Worm (Caenorhabditis elegans) whole organism, midembryonic: ENCODE measurements around the gene ZK809.8.

Experiments used
- T22C8.4 ChIP-seq: fragments of 200-800 bp; sonication (Bioruptor generic); IDR thresholded peaks from 2 replicates; pipeline ENCODE4 v1.3.6; 2022; ENCODE audit warnings: missing genetic modification characterization, missing compliant biosample characterization
- cog-1 ChIP-seq: sonication (generic microtip); optimal IDR thresholded peaks from 2 replicates; lab custom pipeline; 2016; ENCODE audit warnings: missing genetic modification characterization, missing compliant biosample characterization
- flt-1 ChIP-seq: fragments of 200-800 bp; sonication (Bioruptor generic); IDR thresholded peaks from 2 replicates; pipeline ENCODE4 v1.3.6; 2022; ENCODE audit warnings: missing genetic modification characterization, missing compliant biosample characterization
- klf-2 ChIP-seq: fragments of 200-800 bp; sonication (Bioruptor generic); conservative IDR thresholded peaks from 2 replicates; pipeline ENCODE4 v1.3.6; 2022; ENCODE audit warnings: missing genetic modification reagents, missing genetic modification characterization, missing compliant biosample characterization
- med-1 ChIP-seq: sonication (generic microtip); optimal IDR thresholded peaks from 2 replicates; lab custom pipeline; 2017; ENCODE audit warnings: missing genetic modification characterization, mild to moderate bottlenecking, missing compliant biosample characterization, antibody characterized with exemption, missing genetic modification reagents; ENCODE audit not compliant: insufficient read depth
- ref-1 ChIP-seq: fragments of 200-800 bp; sonication (Bioruptor generic); conservative IDR thresholded peaks from 2 replicates; pipeline ENCODE4 v1.3.6; 2022; ENCODE audit warnings: missing genetic modification reagents, missing genetic modification characterization, missing compliant biosample characterization
- tab-1 ChIP-seq: fragments of 200-800 bp; sonication (Bioruptor generic); IDR thresholded peaks from 2 replicates; pipeline ENCODE4 v1.3.6; 2022; ENCODE audit warnings: missing genetic modification characterization, missing compliant biosample characterization
- ztf-23 ChIP-seq: fragments of 200-800 bp; sonication (Bioruptor generic); IDR thresholded peaks from 2 replicates; pipeline ENCODE4 v1.3.6; 2022; ENCODE audit warnings: missing genetic modification reagents, missing genetic modification characterization, missing compliant biosample characterization

ce11 chrIV:11673543-11673942, 24.7 kb upstream of the ZK809.8 start, which contains the start of gene inx-8:
- TF ChIP-seq T22C8.4 (no peak), flt-1 (GFP tag; lab: Robert Waterston, UW) (no peak), tab-1 (GFP tag; lab: Robert Waterston, UW) (no peak), cog-1 (tag; lab: Kevin White, UChicago) (no peak), ztf-23 (GFP tag; lab: Robert Waterston, UW) (no peak), ref-1 (GFP tag; lab: Robert Waterston, UW) (no peak), med-1 (GFP tag; lab: Kevin White, UChicago) (no peak), klf-2 (GFP tag; lab: Robert Waterston, UW) (no peak)
